Worm (Caenorhabditis elegans): ENCODE results near the gene gld-3.
A peak's percentile ranks its signal among the peaks of the same experiment; 100 is the strongest.
"Not testable (repeated sequence)": the region's sequence is repeated elsewhere in the genome, so short reads cannot be mapped to it uniquely, and the experiment has no call there.

The gld-3 gene

ce11 chrII:7131871-7132693, at the start of gene gld-3, which contains the start of gene T07F8.4:
TSS of gene gld-3 (plus strand) at chrII:7132643.
TSS of gene T07F8.4 (minus strand) at chrII:7132032.
- peak; percentile 83 for TF ChIP-seq nfya-1 (tag; optimal IDR thresholded peaks at IDR 0.05; ENCODE audit: insufficient read depth)
- TF ChIP-seq ceh-82 (tag; optimal IDR thresholded peaks at IDR 0.05), result no peak
- peak; percentile 36 for TF ChIP-seq lin-15B (tag; optimal IDR thresholded peaks at IDR 0.05)
- TF ChIP-seq elt-1 (tag; optimal IDR thresholded peaks at IDR 0.05), result no peak
- TF ChIP-seq nhr-25 (tag; optimal IDR thresholded peaks at IDR 0.05), result peak; percentile 14
- TF ChIP-seq elt-3 (tag; optimal IDR thresholded peaks at IDR 0.05), result no peak

- not testable (repeated sequence) for TF ChIP-seq mml-1, nhr-28, nhr-77 (tag; optimal IDR thresholded peaks at IDR 0.05)
Observed at ce11 chrII:7084021-7084420, 48.4 kb upstream of the gld-3 start, which contains the start of the genes T02G5.14 and T02G5.15. TSS of gene T02G5.14 (plus strand) at chrII:7084321. TSS of gene T02G5.15 (plus strand) at chrII:7084321.

- TF ChIP-seq jun-1 (tag; optimal IDR thresholded peaks at IDR 0.05) (no peak), nhr-25 (tag; optimal IDR thresholded peaks at IDR 0.05) (peak; percentile 71), ceh-28 (tag; optimal IDR thresholded peaks at IDR 0.05) (no peak), nhr-12 (tag; optimal IDR thresholded peaks at IDR 0.05) (no peak), lin-39 (tag; optimal IDR thresholded peaks at IDR 0.05) (no peak), ceh-9 (tag; optimal IDR thresholded peaks at IDR 0.05) (no peak), fkh-2 (tag; optimal IDR thresholded peaks at IDR 0.05) (no peak), egl-5 (tag; optimal IDR thresholded peaks at IDR 0.05) (peak; percentile 31)
Observed at ce11 chrII:7090085-7090484, 42.4 kb upstream of the gld-3 start.

- TF ChIP-seq mml-1 (tag; optimal IDR thresholded peaks at IDR 0.05), result no peak
- TF ChIP-seq zag-1 (tag; optimal IDR thresholded peaks at IDR 0.05), result no peak
- TF ChIP-seq ceh-16 (tag; optimal IDR thresholded peaks at IDR 0.05), result no peak
- TF ChIP-seq nhr-23 (tag; optimal IDR thresholded peaks at IDR 0.05), result no peak
- TF ChIP-seq daf-12 (tag; optimal IDR thresholded peaks at IDR 0.05), result no peak
- TF ChIP-seq lin-39 (tag; optimal IDR thresholded peaks at IDR 0.05), result no peak
- no peak for TF ChIP-seq egl-27 (tag; optimal IDR thresholded peaks at IDR 0.05)
- TF ChIP-seq nhr-25 (tag; optimal IDR thresholded peaks at IDR 0.05), result no peak
- TF ChIP-seq egl-5 (tag; optimal IDR thresholded peaks at IDR 0.05), result no peak
- TF ChIP-seq ceh-9 (tag; optimal IDR thresholded peaks at IDR 0.05), result no peak
- TF ChIP-seq pha-4 (tag; optimal IDR thresholded peaks at IDR 0.05), result no peak
- no peak for TF ChIP-seq ZK546.5 (tag; optimal IDR thresholded peaks at IDR 0.05)
- TF ChIP-seq nhr-28 (tag; optimal IDR thresholded peaks at IDR 0.05), result no peak
- TF ChIP-seq mdl-1 (tag; optimal IDR thresholded peaks at IDR 0.05), result no peak
- no peak for TF ChIP-seq fos-1 (tag; optimal IDR thresholded peaks at IDR 0.05)
Observed at ce11 chrII:7090852-7091251, 41.6 kb upstream of the gld-3 start.

ce11 chrII:7093339-7093821, 39.1 kb upstream of the gld-3 start, which contains the start of gene T02G5.3:
TSS of gene T02G5.3 (plus strand) at chrII:7093389.
- TF ChIP-seq daf-12 (tag; optimal IDR thresholded peaks at IDR 0.05) (no peak), elt-3 (tag; optimal IDR thresholded peaks at IDR 0.05) (no peak), nhr-76 (tag; optimal IDR thresholded peaks at IDR 0.05) (no peak)

- TF ChIP-seq unc-39 (tag; optimal IDR thresholded peaks at IDR 0.05) (no peak), mdl-1 (tag; optimal IDR thresholded peaks at IDR 0.05) (no peak), elt-1 (tag; optimal IDR thresholded peaks at IDR 0.05) (no peak), nhr-67 (tag; optimal IDR thresholded peaks at IDR 0.05) (no peak), fkh-10 (GFP tag; optimal IDR thresholded peaks at IDR 0.05) (no peak), elt-2 (tag; optimal IDR thresholded peaks at IDR 0.05) (no peak), ZK546.5 (tag; optimal IDR thresholded peaks at IDR 0.05) (no peak), lin-15B (tag; optimal IDR thresholded peaks at IDR 0.05) (no peak), nhr-237 (tag; optimal IDR thresholded peaks at IDR 0.05) (no peak), nhr-23 (tag; optimal IDR thresholded peaks at IDR 0.05) (no peak), pha-4 (tag; optimal IDR thresholded peaks at IDR 0.05) (no peak), ama-1 (optimal IDR thresholded peaks at IDR 0.05) (no peak)
Observed at ce11 chrII:7095970-7096369, 36.5 kb upstream of the gld-3 start.

Measured in whole organism, L3 larva.